Fruit fly (Drosophila melanogaster) S2 (cell line): ENCODE measurements around the gene CG1273.

Source experiments
- CG8478 ChIP-seq: fragments of >200 bp; optimal IDR thresholded peaks from 2 replicates; lab custom pipeline; 2018
- CTCF ChIP-seq, 2 experiments: fragments of >200 bp; optimal IDR thresholded peaks; 2 replicates each; lab custom pipeline; 2018

- TF ChIP-seq CG8478 = no peak
- TF ChIP-seq CTCF (optimal IDR thresholded peaks at IDR 0.05; lab: Kevin White, UChicago) = no peak
Measured at dm6 chr3L:4232227-4232626, 31.3 kb upstream of the CG1273 start.
